Worm (Caenorhabditis elegans) whole organism, dauer: Measurements from ENCODE around the gene elp-1.

Experiments
- unc-62 ChIP-seq: sonication (generic microtip); optimal IDR thresholded peaks from 2 replicates; lab custom pipeline; 2017; ENCODE audit warnings: missing biosample characterization, missing genetic modification reagents, missing genetic modification characterization

The elp-1 gene

DNA sequence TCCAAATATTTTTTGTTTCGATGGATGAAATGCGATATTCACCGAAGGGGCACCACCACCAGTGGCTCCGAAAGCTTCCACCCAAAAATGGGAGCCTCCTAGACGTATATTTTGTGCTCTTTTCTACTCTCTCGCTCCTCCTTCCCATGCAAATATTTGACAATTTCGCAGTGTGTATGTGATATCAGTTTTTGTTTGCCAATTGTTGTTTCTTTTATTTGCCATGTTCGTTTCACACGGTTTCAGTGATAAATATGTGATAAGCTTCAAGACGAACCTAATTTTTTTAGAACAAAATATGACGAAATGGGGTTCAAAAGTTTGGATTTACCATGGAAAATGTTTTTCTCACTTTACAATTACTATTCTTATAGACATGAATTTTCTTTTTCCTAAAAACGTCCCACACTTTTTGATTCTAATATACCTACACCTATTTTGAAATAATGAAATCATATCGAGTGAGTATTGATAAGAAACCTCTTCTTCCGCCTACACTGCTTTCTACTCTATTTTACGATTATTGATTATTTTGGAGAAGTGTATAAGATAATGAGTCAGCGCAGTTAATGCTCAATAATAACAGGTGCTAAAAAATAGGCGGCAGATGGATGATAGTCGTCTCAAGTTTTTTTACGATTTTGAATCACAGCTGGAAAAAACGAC lies 16.0 kb downstream of the elp-1 start:
- TF ChIP-seq unc-62 (GFP tag; lab: Kevin White, UChicago): no peak

DNA sequence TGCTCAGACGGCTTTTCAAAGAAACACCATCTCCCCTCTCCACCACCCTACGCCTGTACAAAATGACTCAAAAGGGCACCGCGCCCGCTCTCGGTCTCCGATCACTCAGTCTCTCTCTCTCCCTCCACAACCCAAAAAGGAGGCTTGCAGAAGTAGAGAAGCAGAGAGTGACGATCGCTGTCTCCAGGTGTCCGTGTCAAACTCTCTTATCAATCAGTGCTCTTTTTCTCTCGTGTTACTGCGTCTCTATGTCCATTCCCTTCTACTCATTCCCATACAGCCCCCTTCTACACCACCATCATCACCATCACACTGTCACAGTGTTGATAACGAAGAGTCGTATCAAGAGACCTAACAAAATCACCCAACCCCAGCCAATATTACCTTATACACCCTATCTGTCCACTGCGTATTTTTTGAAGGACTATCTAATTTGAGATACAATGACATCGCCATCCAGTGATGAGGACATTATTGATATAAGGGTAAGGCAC lies 17.3 kb downstream of the elp-1 start, which contains the start of gene pha-4:
pha-4 (plus strand) TSS at position 444 of the 494 bp plus-strand sequence.
- no peak for TF ChIP-seq unc-62 (GFP tag; lab: Kevin White, UChicago)

DNA sequence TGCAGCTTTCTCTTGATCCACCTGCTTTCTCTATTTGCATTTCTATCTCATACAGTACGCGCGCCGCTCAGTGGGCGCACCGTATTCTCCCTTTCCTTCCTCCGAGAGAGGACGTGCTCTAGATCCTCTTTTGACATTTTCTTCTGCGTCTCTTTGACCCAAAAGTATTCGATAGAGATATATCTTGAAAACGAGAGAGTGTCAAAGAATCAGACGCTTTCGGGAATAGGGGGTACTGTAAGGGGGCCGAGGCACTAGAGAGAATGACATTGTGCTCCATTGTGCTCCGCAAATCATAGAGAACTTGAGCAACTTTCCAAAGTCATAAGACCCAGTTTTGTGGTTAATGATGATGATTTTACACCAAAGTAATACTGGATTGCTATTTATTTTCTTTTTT lies 20.9 kb downstream of the elp-1 start:
- no peak for TF ChIP-seq unc-62 (GFP tag; lab: Kevin White, UChicago)

DNA sequence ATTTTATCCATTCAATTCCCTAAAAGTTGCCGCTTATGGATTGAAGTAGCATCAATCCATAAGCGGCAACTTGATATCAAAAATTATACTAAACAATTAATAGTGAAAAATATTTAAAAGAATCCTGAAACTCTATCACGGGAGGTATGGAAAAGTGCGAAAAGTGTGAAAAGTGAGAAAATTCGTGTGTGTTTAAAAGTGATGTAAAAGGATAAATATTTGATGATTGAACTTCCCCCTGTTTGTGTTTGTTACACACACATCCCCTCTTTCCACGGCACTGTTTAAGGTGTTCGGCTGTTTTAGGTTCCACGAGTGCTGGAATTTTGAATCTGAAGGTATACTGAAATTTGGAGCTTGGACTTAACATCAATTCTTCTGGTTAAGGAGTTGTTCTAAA lies 22.0 kb downstream of the elp-1 start:
- TF ChIP-seq unc-62 (GFP tag; lab: Kevin White, UChicago): no peak

DNA sequence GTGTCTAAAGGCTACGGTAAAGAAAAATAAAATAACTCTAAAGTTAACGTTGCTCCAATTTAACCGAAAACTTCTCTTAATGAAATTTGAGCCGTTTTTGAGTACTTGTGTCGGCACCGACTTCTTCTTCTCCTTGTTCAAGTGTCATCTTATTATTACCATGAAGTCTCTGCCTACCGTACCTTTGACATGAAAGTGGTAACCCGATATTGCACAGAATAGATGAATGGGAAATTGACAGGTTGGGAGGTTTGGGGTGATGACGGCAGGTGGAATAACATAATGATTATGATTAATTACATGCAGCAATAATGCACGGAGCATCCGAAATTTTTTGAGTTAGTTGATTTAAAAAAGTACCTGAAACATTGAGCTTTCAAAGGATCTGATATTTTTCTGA lies 23.2 kb downstream of the elp-1 start:
- no peak for TF ChIP-seq unc-62 (GFP tag; lab: Kevin White, UChicago)

DNA sequence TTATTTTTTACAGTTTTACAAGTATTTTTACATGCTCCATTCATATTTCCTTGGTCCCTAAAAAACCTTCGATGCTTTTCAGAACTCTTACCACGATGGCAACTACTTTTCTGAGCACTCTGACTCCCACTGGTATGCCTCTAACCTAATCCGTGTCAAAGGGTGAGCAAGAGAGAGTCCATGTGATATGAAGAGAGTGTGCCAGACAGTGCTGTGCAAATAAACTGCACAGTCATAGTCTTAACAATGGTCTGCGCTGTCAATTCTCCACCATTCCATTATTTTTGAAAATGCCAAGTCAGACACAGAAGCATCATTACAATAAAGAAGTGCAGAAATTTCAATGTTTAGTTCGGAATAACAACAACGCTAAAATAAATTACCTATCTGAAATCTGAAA lies 24.7 kb downstream of the elp-1 start:
- TF ChIP-seq unc-62 (GFP tag; lab: Kevin White, UChicago): no peak

DNA sequence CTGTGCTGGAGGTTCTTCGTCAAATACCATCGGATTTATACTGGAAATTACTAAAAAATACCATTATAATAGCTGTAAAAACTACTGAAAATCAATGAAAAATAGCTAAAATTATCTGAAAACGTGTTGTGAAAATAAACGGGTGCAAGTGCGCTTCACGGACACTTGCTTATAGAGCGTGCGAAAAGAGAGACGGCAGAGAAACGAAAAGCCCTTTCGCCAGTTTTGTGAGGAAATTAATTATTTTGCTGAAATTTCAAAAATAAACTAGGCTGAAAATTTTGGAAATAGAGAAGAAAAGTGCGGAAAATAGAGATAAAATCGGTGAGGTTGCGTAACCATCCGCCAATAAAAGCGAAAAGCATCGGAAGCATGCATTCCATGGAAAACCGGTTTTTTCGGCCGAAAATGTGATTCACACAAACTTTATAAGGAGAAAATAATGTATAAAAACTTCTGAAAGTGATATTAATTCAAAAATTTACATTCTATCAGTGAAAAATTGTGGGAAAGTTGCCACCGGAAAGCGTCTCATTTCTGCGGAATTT lies 25.6 kb downstream of the elp-1 start, which contains the start of gene dnj-25:
dnj-25 (minus strand) TSS at position 57 of the 548 bp plus-strand sequence.
- TF ChIP-seq unc-62 (GFP tag; lab: Kevin White, UChicago): no peak

DNA sequence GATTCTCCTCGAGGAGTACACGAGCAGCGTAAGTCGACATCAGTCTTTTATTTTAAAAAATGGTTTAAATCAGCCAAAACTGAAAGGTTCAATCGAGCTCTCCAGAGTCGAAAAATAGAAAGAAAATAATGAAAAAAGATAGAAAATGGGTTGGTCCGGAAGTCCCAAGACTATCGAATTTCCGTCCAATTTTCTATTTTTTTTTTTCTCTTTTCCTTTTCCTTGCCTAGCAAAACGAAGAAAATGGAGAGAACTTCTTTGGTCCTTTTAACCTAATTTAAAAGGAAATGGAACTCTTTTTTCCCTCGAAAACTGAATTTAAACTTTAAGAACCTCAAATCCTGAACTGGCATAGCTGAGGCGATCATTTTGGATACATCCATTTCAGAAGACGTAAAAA lies 30.6 kb downstream of the elp-1 start:
- TF ChIP-seq unc-62 (GFP tag; lab: Kevin White, UChicago): no peak

DNA sequence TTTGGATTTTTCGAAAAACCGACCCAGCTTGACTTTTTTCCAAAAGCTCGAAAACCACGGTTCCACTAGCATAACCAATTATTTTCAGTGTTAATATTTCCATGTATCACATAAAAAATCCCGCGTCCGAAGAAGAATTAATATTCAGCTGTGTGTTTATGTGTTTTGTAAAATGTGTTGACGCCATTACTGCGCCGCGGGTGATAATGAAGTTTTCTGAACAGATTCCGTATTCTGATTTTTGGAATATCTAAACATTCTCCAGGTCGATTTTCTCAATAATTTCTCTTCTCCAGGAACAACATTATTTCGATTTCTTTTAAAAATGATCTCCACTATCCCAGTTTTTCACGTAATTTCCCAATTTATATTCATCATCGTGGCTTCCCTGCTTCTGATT lies 35.3 kb downstream of the elp-1 start, which contains the start of gene srxa-6:
srxa-6 (plus strand) TSS at position 301 of the 400 bp plus-strand sequence.
- TF ChIP-seq unc-62 (GFP tag; lab: Kevin White, UChicago): no peak

DNA sequence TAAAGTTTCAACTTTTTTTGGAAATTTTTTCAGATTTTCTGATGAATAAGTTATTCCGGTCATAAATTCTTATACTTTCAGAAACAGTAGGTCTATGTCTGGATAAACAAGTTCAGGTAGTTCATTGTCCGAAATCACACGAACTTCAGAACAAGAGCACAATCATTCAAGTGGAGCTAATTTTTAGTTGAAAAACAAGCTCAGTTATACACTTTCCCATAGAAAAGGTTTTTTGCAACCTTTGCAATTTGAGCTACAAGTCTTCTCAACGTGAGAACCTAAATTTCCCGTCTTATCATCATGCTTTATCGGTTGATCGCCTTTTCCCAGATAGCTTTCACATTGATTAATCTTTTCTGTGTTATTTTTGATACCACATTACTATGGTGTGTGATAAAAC lies 38.2 kb downstream of the elp-1 start, which contains the start of gene srxa-1:
srxa-1 (plus strand) TSS at position 301 of the 400 bp plus-strand sequence.
- TF ChIP-seq unc-62 (GFP tag; lab: Kevin White, UChicago): no peak

DNA sequence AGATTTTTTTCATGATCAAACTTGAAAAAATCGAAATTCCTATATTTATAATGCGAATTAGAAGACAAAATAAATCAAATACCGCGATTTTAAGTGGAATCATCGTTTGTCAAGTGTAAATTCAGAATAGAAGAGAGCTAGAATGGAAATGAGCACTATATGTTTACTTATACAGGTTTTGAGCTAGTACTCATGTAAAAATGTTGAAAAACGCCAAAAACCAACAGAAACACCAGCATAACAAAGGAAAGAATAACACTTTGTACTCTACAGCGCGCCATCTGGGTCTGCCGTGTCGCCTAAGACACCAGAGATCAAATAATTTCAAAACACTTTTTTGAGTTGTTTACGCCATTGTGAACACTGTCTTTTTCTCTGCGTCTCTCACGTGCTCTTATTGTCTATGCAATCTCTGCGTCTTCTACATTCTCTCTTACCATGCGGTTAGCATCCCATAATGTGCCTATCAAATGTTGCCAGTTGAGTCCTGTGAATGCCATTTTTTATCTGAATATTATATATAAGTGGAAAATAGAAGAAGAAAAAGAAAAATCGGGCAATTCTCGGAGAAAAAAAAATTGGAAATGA lies 41.1 kb downstream of the elp-1 start, which contains the start of gene ipla-3:
ipla-3 (minus strand) TSS at position 510 of the 588 bp plus-strand sequence.
- TF ChIP-seq unc-62 (GFP tag; lab: Kevin White, UChicago): no peak

DNA sequence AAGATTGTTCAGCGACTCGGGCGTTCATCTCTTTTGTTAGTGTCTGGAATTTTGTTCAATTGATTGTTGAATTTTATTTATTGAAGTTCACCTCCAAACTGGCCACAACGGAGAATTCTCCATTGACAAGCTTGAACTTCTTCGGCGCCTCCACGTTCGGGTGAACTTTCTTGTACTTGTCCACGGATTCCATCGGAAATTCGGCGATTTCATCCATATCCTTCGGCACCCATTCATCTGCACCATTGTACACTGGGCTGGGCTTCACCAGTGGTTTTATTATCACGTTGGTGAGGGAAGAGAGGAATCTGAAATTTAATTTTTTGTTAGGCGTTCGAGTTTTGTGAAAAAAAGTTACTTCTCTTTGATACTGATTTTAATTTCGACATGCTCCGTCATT lies 42.5 kb downstream of the elp-1 start:
- TF ChIP-seq unc-62 (GFP tag; lab: Kevin White, UChicago): no peak

DNA sequence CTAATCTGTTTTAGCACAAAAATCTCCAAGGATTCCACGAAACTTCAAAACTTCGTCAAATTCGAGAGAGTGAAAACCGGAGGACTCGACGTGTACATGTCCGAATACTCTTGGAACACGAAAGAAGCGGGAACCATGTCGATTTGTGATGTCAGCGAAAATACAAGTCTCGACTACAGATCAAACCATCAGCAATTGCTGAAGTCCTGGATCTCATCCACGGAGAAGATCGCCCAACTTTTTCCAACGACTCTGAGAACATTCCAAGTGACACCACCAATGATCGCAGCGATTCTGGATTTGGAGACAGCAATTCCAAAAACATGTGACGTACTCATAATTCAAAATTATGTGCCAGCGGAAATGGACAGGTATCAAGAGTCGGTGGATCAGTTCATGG lies 47.5 kb downstream of the elp-1 start:
- TF ChIP-seq unc-62 (GFP tag; lab: Kevin White, UChicago): no peak

DNA sequence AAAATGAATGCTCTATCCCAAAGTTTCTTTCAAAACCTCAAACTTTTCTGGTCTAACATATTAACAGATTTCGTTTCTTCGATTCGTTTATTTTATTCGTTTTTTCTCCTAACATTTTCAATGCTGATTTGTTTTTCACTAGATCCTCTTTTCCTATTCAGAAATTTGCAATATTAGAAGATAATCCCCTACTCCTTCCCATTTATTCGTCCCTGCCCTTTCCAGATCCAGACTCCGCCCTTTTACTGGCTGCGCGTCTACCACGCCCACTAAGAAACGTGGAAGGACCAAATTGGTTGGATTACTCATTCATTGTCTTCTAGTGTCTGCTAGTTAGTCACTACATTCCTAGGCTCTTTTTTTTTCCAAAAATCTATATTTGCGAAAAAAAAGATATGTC lies 48.0 kb downstream of the elp-1 start, which contains the start of gene Y44A6C.2:
Y44A6C.2 (plus strand) TSS at position 301 of the 400 bp plus-strand sequence.
- no peak for TF ChIP-seq unc-62 (GFP tag; lab: Kevin White, UChicago)

DNA sequence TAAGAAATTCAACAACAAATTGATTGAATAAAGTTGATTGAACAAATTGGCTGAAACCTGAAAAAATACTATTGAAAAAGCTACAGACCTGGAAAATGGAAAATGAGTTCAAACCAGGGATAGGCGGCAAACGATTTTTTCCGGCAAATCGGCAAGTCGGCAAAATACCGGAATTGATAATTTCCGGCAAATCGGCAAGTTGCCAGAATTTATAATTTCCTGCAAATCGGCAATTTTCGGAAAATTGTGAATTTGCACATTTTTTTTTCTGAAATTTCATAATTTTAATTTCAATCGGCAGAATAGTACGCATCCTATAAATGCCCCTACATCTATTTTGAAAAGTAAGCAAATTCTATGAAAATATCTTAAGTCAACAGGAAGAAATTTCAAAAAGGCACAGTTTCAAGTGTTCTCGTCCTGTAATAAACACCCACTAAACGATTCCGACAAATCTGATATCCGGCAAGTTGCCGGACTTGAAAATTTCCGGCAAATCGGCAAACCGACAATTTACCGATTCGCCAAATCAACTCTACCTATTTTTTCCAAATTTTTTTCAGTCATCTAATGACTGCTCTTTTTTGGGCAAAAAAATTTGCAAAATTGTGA lies 53.0 kb downstream of the elp-1 start:
- TF ChIP-seq unc-62 (GFP tag; lab: Kevin White, UChicago): no peak

DNA sequence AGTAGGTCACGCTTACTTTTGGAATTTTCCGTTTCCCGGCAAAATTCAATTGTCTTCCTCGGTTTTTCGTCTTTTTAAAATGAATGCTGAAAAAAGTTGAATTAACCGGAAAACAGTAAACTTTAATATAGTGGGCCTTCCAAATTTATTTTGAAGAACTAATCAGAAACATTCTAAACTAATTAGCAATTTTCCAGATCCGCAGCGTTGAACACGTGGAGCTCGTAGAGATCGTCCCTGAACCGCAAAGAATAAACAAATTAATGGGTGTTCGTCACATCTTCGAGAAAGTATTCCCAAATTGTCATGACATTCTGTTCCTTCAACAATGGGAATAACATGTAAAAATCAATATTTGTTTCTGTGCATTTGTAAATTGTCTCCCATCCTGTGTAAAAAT lies 53.7 kb downstream of the elp-1 start:
- no peak for TF ChIP-seq unc-62 (GFP tag; lab: Kevin White, UChicago)
